Fruit fly (Drosophila melanogaster) whole organism, wandering third instar larva: Measurements from ENCODE around the gene Elys.

Source experiments
- CG32264 ChIP-seq: fragments of 200-800 bp; sonication (Bioruptor generic); optimal IDR thresholded peaks from 2 replicates; lab custom pipeline; 2016; ENCODE audit warnings: missing biosample characterization, missing genetic modification characterization
- CG9705 ChIP-seq: fragments of 200-800 bp; sonication (Bioruptor generic); optimal IDR thresholded peaks from 2 replicates; lab custom pipeline; 2018; ENCODE audit warnings: missing biosample characterization, mild to moderate bottlenecking, missing genetic modification characterization
- CrebA ChIP-seq: fragments of 200-800 bp; sonication (Bioruptor generic); optimal IDR thresholded peaks from 2 replicates; lab custom pipeline; 2016; ENCODE audit warnings: missing biosample characterization, mild to moderate bottlenecking, missing genetic modification characterization, borderline replicate concordance
- Dfd ChIP-seq: fragments of >200 bp; optimal IDR thresholded peaks from 2 replicates; lab custom pipeline; 2017; ENCODE audit warnings: missing biosample characterization, missing genetic modification characterization
- Dif ChIP-seq: fragments of 200-275, 200-300 bp; sonication (Bioruptor generic); optimal IDR thresholded peaks from 2 replicates; lab custom pipeline; 2018; ENCODE audit warnings: missing biosample characterization, missing genetic modification characterization; ENCODE audit not compliant: partially characterized antibody
- GATAd ChIP-seq: sonication (Bioruptor generic); optimal IDR thresholded peaks from 2 replicates; lab custom pipeline; 2016; ENCODE audit warnings: missing biosample characterization, missing genetic modification characterization
- HLH106 ChIP-seq: fragments of 200-800 bp; optimal IDR thresholded peaks from 3 replicates; lab custom pipeline; 2019; ENCODE audit warnings: missing biosample characterization, mild to moderate bottlenecking, missing genetic modification characterization, moderate library complexity
- Hnf4 ChIP-seq: fragments of 200-800 bp; sonication (Bioruptor generic); optimal IDR thresholded peaks from 2 replicates; lab custom pipeline; 2016; ENCODE audit warnings: missing biosample characterization, mild to moderate bottlenecking, missing genetic modification characterization
- Hr78 ChIP-seq: fragments of >200 bp; optimal IDR thresholded peaks from 2 replicates; lab custom pipeline; 2017; ENCODE audit warnings: missing biosample characterization, missing genetic modification characterization
- Hr83 ChIP-seq: fragments of 200-300 bp; sonication (Bioruptor generic); optimal IDR thresholded peaks from 2 replicates; lab custom pipeline; 2016; ENCODE audit warnings: missing biosample characterization, mild to moderate bottlenecking, missing genetic modification characterization, moderate library complexity; ENCODE audit not compliant: poor library complexity, severe bottlenecking
- Jra ChIP-seq: sonication (Bioruptor generic); optimal IDR thresholded peaks from 2 replicates; lab custom pipeline; 2016; ENCODE audit warnings: missing biosample characterization, missing genetic modification characterization
- Myc ChIP-seq: fragments of >200 bp; optimal IDR thresholded peaks from 2 replicates; lab custom pipeline; 2017
- OdsH ChIP-seq: fragments of 200-800 bp; sonication (Bioruptor generic); optimal IDR thresholded peaks from 2 replicates; lab custom pipeline; 2016; ENCODE audit warnings: missing biosample characterization, mild to moderate bottlenecking, missing genetic modification characterization
- Rel ChIP-seq, 2 experiments: fragments of 200-800 bp; sonication (Bioruptor generic) in 1 of 2; optimal IDR thresholded peaks; 2 replicates in 1 of 2; 3 replicates in 1 of 2; lab custom pipeline; 2016 to 2019; ENCODE audit warnings: mild to moderate bottlenecking in 2 of 2, missing biosample characterization in 2 of 2, missing genetic modification characterization in 2 of 2, moderate library complexity in 1 of 2
- Sp1 ChIP-seq: fragments of 200-800 bp; sonication (Bioruptor generic); optimal IDR thresholded peaks from 3 replicates; lab custom pipeline; 2019; ENCODE audit warnings: missing biosample characterization, mild to moderate bottlenecking, missing genetic modification characterization, moderate library complexity
- Vsx2 ChIP-seq: fragments of 200-300, 225-300 bp; sonication (Bioruptor generic); optimal IDR thresholded peaks from 2 replicates; lab custom pipeline; 2018; ENCODE audit warnings: missing biosample characterization, missing genetic modification characterization; ENCODE audit not compliant: partially characterized antibody
- br ChIP-seq: fragments of 200-800 bp; sonication (Bioruptor generic); optimal IDR thresholded peaks from 2 replicates; lab custom pipeline; 2016; ENCODE audit warnings: missing biosample characterization, missing genetic modification characterization
- dmrt93B ChIP-seq: fragments of 200-800 bp; sonication (Bioruptor generic); optimal IDR thresholded peaks from 2 replicates; lab custom pipeline; 2018; ENCODE audit warnings: missing biosample characterization, mild to moderate bottlenecking, missing genetic modification characterization
- dsf ChIP-seq: sonication (Bioruptor generic); optimal IDR thresholded peaks from 2 replicates; lab custom pipeline; 2016; ENCODE audit warnings: missing biosample characterization, missing genetic modification characterization, borderline replicate concordance
- foxo ChIP-seq, 2 experiments: fragments of 200-800 bp; sonication (Bioruptor generic); optimal IDR thresholded peaks; 2 replicates in 1 of 2; 3 replicates in 1 of 2; lab custom pipeline; 2016 to 2017; ENCODE audit warnings: missing biosample characterization in 2 of 2, missing genetic modification characterization in 2 of 2
- fru ChIP-seq: fragments of 200-800 bp; sonication (Bioruptor generic); optimal IDR thresholded peaks from 3 replicates; lab custom pipeline; 2016; ENCODE audit warnings: missing biosample characterization, mild to moderate bottlenecking, missing genetic modification characterization
- h ChIP-seq: fragments of 200-800 bp; sonication (Bioruptor generic); optimal IDR thresholded peaks from 3 replicates; lab custom pipeline; 2016; ENCODE audit warnings: missing biosample characterization, mild to moderate bottlenecking, missing genetic modification characterization
- jim ChIP-seq: fragments of 175-275, 200-325 bp; sonication (Bioruptor generic); optimal IDR thresholded peaks from 2 replicates; lab custom pipeline; 2016; ENCODE audit warnings: missing biosample characterization, mild to moderate bottlenecking, missing genetic modification characterization
- pan ChIP-seq: fragments of >200 bp; optimal IDR thresholded peaks from 2 replicates; lab custom pipeline; 2017
- psq ChIP-seq: fragments of 200-800 bp; sonication (Bioruptor generic); optimal IDR thresholded peaks from 3 replicates; lab custom pipeline; 2017; ENCODE audit warnings: missing biosample characterization, mild to moderate bottlenecking, missing genetic modification characterization, moderate library complexity
- rgr ChIP-seq: fragments of 200-800 bp; sonication (Bioruptor generic); optimal IDR thresholded peaks from 3 replicates; lab custom pipeline; 2016; ENCODE audit warnings: missing biosample characterization, mild to moderate bottlenecking, missing genetic modification characterization
- sage ChIP-seq: fragments of 200-800 bp; sonication (Bioruptor generic); optimal IDR thresholded peaks from 2 replicates; lab custom pipeline; 2016; ENCODE audit warnings: missing biosample characterization, mild to moderate bottlenecking, missing genetic modification characterization
- sv ChIP-seq: fragments of 200-800 bp; sonication (Bioruptor generic); optimal IDR thresholded peaks from 3 replicates; lab custom pipeline; 2016; ENCODE audit warnings: missing biosample characterization, missing genetic modification characterization
- tai ChIP-seq: sonication (Bioruptor generic); optimal IDR thresholded peaks from 2 replicates; lab custom pipeline; 2016; ENCODE audit warnings: missing biosample characterization, missing genetic modification characterization
- usp ChIP-seq: fragments of >200 bp; optimal IDR thresholded peaks from 2 replicates; lab custom pipeline; 2017; ENCODE audit warnings: missing biosample characterization, missing genetic modification characterization
- woc ChIP-seq: sonication (Bioruptor generic); optimal IDR thresholded peaks from 2 replicates; lab custom pipeline; 2016; ENCODE audit warnings: missing biosample characterization, mild to moderate bottlenecking, missing genetic modification characterization

Gene Elys

DNA sequence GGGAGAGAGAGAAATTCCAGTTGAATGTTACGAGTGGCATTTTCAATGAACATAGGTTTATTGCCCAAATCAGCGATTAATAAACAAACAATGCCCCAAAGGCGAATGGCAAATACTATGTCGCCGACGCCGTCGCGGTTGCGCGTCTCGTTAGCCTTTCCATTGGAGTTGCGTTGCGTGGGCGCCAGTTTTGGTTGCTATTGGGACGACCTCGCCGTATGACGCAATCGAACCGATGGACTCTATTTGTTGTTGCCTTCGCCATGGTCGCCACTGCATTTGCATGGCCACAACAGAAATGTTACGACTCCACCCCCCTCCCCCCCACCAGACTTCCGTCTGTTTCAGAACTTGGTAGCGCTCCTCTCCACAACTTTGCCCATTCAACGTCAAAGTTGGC lies 45.5 kb upstream of the Elys start:
- TF ChIP-seq GATAd (GFP tag; lab: Kevin White, UChicago): no peak
- no peak for TF ChIP-seq sv (GFP tag; lab: Kevin White, UChicago)
- TF ChIP-seq pan (lab: Kevin White, UChicago): no peak
- TF ChIP-seq Hr83: no peak
- TF ChIP-seq Jra (GFP tag; lab: Kevin White, UChicago): no peak
- no peak for TF ChIP-seq CG9705 (GFP tag; lab: Kevin White, UChicago)
- no peak for TF ChIP-seq psq (GFP tag; lab: Kevin White, UChicago)
- no peak for TF ChIP-seq Hr78

DNA sequence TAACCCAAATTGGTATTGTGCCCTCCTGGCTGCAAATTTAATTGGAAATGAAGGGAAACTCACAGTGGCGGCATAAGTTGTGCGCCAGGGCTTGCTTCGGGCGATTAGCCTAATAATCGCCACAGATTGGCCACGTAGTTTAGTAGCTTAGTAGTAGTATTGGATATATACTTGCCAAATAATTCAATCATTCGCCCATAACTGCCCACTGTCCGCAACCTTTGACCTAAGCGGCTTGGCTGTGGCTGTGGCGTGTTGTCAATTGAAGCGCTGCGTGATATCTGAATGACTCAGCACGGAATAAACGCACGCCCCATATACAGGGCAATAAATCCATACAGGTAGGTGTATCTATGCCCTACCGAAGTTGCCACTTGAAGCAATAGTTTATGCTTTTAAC lies 45.1 kb upstream of the Elys start:
- TF ChIP-seq Hnf4 (GFP tag; lab: Kevin White, UChicago): no peak
- TF ChIP-seq h (GFP tag; lab: Kevin White, UChicago): no peak
- TF ChIP-seq Rel (GFP tag; optimal IDR thresholded peaks at IDR 0.05; lab: Kevin White, UChicago): no peak
- no peak for TF ChIP-seq Rel (tag; optimal IDR thresholded peaks at IDR 0.05; lab: Kevin White, UChicago)
- no peak for TF ChIP-seq HLH106
- TF ChIP-seq jim (GFP tag; lab: Kevin White, UChicago): no peak
- TF ChIP-seq Dif (GFP tag; lab: Kevin White, UChicago): no peak
- TF ChIP-seq Dfd: no peak
- no peak for TF ChIP-seq CG9705 (GFP tag; lab: Kevin White, UChicago)
- TF ChIP-seq fru (GFP tag; lab: Kevin White, UChicago): no peak
- no peak for TF ChIP-seq dsf
- no peak for TF ChIP-seq tai (GFP tag; lab: Kevin White, UChicago)
- TF ChIP-seq CrebA: no peak
- TF ChIP-seq woc (GFP tag; lab: Kevin White, UChicago): no peak
- TF ChIP-seq CG32264 (GFP tag; lab: Kevin White, UChicago): no peak
- no peak for TF ChIP-seq Jra (GFP tag; lab: Kevin White, UChicago)

DNA sequence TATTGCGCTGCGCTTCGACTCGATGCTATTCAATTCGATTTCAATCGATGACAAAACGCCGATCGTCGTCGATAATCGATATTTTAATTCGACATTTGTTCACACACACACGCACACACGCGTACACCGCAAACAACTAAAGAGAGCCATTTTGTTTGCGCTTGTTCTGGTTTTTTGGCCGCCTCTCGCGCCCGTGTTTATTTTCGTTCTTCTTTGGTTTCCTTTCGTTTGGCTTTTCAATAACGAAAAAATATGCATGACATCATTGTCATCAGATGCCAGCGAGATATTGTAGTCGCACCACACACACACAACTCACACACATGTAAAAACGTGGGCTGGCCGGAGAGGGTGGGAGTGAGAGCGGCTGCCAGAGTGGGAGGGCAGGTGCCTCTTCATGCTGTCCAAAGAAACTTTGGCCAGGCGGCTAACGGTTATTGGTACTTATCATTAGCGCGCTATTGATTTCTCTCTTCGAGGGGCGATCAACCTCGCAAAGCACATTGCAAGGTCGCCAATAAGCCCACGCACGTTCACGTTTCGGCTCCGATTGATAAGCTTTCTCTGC lies 44.0 kb upstream of the Elys start:
- TF ChIP-seq CG9705 (GFP tag; lab: Kevin White, UChicago) (no peak), OdsH (peak; percentile 22), CG32264 (GFP tag; lab: Kevin White, UChicago) (no peak), sage (GFP tag; lab: Kevin White, UChicago) (no peak), Jra (GFP tag; lab: Kevin White, UChicago) (no peak), fru (GFP tag; lab: Kevin White, UChicago) (no peak), foxo (GFP tag; optimal IDR thresholded peaks at IDR 0.05; lab: Kevin White, UChicago) (no peak), psq (GFP tag; lab: Kevin White, UChicago) (peak; percentile 79), br (GFP tag; lab: Kevin White, UChicago) (no peak), h (GFP tag; lab: Kevin White, UChicago) (peak; percentile 16), dsf (no peak), usp (GFP tag; lab: Kevin White, UChicago) (no peak), Sp1 (peak; percentile 2)

DNA sequence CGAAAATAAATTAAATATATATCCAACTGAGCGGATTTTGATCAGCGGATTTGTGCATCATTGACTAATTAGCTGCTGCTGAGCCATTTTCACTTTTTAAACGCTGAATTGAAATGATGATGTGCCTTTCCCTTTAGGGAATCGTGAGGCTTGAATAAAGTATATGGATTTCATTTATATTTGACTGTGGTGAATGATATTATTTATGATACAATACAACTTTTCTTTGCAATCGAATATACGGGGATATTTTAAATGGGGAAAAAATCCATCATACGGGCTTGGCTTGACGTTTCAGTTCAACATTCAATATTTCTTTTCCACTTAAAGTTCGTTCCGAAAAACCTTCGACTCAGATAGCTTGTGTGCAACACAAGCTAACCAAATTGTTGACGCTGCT lies 40.9 kb upstream of the Elys start, which contains the start of the genes Shawn and Tyler:
Gene Shawn (plus strand): TSS at position 301 of the 400 bp plus-strand sequence.
Gene Tyler (plus strand): TSS at position 301 of the 400 bp plus-strand sequence.
- TF ChIP-seq usp (GFP tag; lab: Kevin White, UChicago) (no peak), Hr78 (no peak), jim (GFP tag; lab: Kevin White, UChicago) (no peak), pan (lab: Kevin White, UChicago) (no peak), h (GFP tag; lab: Kevin White, UChicago) (no peak), CrebA (no peak), Jra (GFP tag; lab: Kevin White, UChicago) (no peak), woc (GFP tag; lab: Kevin White, UChicago) (no peak), br (GFP tag; lab: Kevin White, UChicago) (no peak), Dfd (no peak), sage (GFP tag; lab: Kevin White, UChicago) (no peak), sv (GFP tag; lab: Kevin White, UChicago) (no peak), foxo (GFP tag; optimal IDR thresholded peaks at IDR 0.05; lab: Kevin White, UChicago) (no peak), Vsx2 (GFP tag; lab: Kevin White, UChicago) (no peak), dmrt93B (GFP tag; lab: Kevin White, UChicago) (no peak), Myc (lab: Kevin White, UChicago) (no peak)

DNA sequence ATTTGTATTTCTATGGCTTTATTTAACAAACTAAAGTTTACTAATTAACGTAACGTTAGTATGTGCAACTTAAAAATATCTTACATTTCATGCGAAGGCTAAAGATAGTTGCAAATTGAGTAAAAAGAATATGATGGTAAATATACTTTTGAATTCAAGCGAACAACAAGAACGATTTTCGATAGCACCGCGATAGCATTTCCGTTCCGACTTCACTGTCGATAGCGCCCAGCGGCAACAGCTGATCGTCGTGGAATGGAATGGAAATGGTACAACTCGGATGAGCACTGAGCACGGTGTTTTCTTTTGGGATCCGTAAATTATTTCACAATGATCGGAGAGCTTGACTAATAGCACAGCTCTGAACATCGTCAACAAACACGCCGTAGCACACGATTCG lies 38.6 kb upstream of the Elys start:
- TF ChIP-seq rgr (GFP tag; lab: Kevin White, UChicago) (peak; percentile 60), CG32264 (GFP tag; lab: Kevin White, UChicago) (no peak), Sp1 (peak; percentile 59), CG9705 (GFP tag; lab: Kevin White, UChicago) (peak; percentile 62), usp (GFP tag; lab: Kevin White, UChicago) (no peak), Hr83 (no peak), Vsx2 (GFP tag; lab: Kevin White, UChicago) (no peak)
